Worm (Caenorhabditis elegans) whole organism, mixed stage, embryonic: ENCODE results near the gene VF13D12L.3.

Experiments used
- M03D4.4 ChIP-seq: sonication (generic microtip); optimal IDR thresholded peaks from 2 replicates; lab custom pipeline; 2017; ENCODE audit warnings: mild to moderate bottlenecking, missing genetic modification characterization, missing compliant biosample characterization
- bed-3 ChIP-seq: fragments of 200-800 bp; sonication (Bioruptor generic); optimal IDR thresholded peaks from 3 replicates; lab custom pipeline; 2018; ENCODE audit warnings: mild to moderate bottlenecking, missing genetic modification characterization, moderate library complexity, missing compliant biosample characterization
- ceh-39 ChIP-seq: fragments of 150-350 bp; optimal IDR thresholded peaks from 2 replicates; lab custom pipeline; 2014; ENCODE audit warnings: missing biosample characterization, missing genetic modification characterization
- ceh-43 ChIP-seq: fragments of 200-800 bp; sonication (Bioruptor generic); optimal IDR thresholded peaks from 2 replicates; lab custom pipeline; 2018; ENCODE audit warnings: mild to moderate bottlenecking, missing genetic modification characterization, moderate library complexity, missing compliant biosample characterization
- ceh-83 ChIP-seq: fragments of 200-800 bp; sonication (Bioruptor generic); optimal IDR thresholded peaks from 2 replicates; lab custom pipeline; 2018; ENCODE audit warnings: mild to moderate bottlenecking, missing genetic modification characterization, missing compliant biosample characterization
- ces-1 ChIP-seq: fragments of 150-350 bp; optimal IDR thresholded peaks from 2 replicates; lab custom pipeline; 2014; ENCODE audit warnings: missing biosample characterization, missing genetic modification reagents, missing genetic modification characterization
- cnd-1 ChIP-seq: fragments of 200-800 bp; sonication (Bioruptor generic); optimal IDR thresholded peaks from 2 replicates; lab custom pipeline; 2018; ENCODE audit warnings: mild to moderate bottlenecking, missing genetic modification characterization, missing compliant biosample characterization
- drap-1 ChIP-seq: fragments of 200-800 bp; sonication (Bioruptor generic); optimal IDR thresholded peaks from 3 replicates; lab custom pipeline; 2018; ENCODE audit warnings: mild to moderate bottlenecking, missing genetic modification characterization, missing compliant biosample characterization
- elt-3 ChIP-seq: fragments of 150-350 bp; optimal IDR thresholded peaks from 2 replicates; lab custom pipeline; 2014; ENCODE audit warnings: missing biosample characterization, missing genetic modification characterization
- flh-1 ChIP-seq: fragments of 200-800 bp; sonication (Bioruptor generic); optimal IDR thresholded peaks from 2 replicates; lab custom pipeline; 2018; ENCODE audit warnings: mild to moderate bottlenecking, missing genetic modification characterization, moderate library complexity, missing compliant biosample characterization
- ham-2 ChIP-seq: fragments of 200-800 bp; sonication (Bioruptor generic); optimal IDR thresholded peaks from 2 replicates; lab custom pipeline; 2018; ENCODE audit warnings: mild to moderate bottlenecking, missing genetic modification characterization, missing compliant biosample characterization
- hlh-1 ChIP-seq: fragments of 150-350 bp; optimal IDR thresholded peaks from 2 replicates; lab custom pipeline; 2014; ENCODE audit warnings: missing biosample characterization, missing genetic modification reagents, missing genetic modification characterization
- lin-13 ChIP-seq: fragments of 150-350 bp; optimal IDR thresholded peaks from 2 replicates; lab custom pipeline; 2014; ENCODE audit warnings: missing biosample characterization, missing genetic modification characterization
- lin-32 ChIP-seq: fragments of 200-800 bp; sonication (Bioruptor generic); optimal IDR thresholded peaks from 2 replicates; lab custom pipeline; 2018; ENCODE audit warnings: mild to moderate bottlenecking, missing genetic modification characterization, missing compliant biosample characterization
- lsy-2 ChIP-seq: fragments of 150-350 bp; optimal IDR thresholded peaks from 2 replicates; lab custom pipeline; 2014; ENCODE audit warnings: missing biosample characterization, missing genetic modification characterization
- mab-5 ChIP-seq: fragments of 150-350 bp; optimal IDR thresholded peaks from 2 replicates; lab custom pipeline; 2014; ENCODE audit warnings: missing biosample characterization, missing genetic modification characterization
- mep-1 ChIP-seq: fragments of 150-350 bp; optimal IDR thresholded peaks from 2 replicates; lab custom pipeline; 2017; ENCODE audit warnings: missing biosample characterization, missing genetic modification reagents, missing genetic modification characterization, inconsistent platforms
- mls-2 ChIP-seq: sonication (generic microtip); optimal IDR thresholded peaks from 2 replicates; lab custom pipeline; 2016; ENCODE audit warnings: mild to moderate bottlenecking, missing genetic modification characterization, moderate library complexity, missing compliant biosample characterization
- nhr-12 ChIP-seq: fragments of 150-350 bp; optimal IDR thresholded peaks from 2 replicates; lab custom pipeline; 2014; ENCODE audit warnings: missing biosample characterization, missing genetic modification characterization
- nhr-2 ChIP-seq: fragments of 150-350 bp; optimal IDR thresholded peaks from 2 replicates; lab custom pipeline; 2014; ENCODE audit warnings: missing biosample characterization, missing genetic modification characterization
- nhr-237 ChIP-seq: fragments of 150-350 bp; optimal IDR thresholded peaks from 2 replicates; lab custom pipeline; 2014; ENCODE audit warnings: missing biosample characterization, missing genetic modification characterization
- nhr-28 ChIP-seq: fragments of 150-350 bp; optimal IDR thresholded peaks from 2 replicates; lab custom pipeline; 2014; ENCODE audit warnings: missing biosample characterization, missing genetic modification characterization
- nhr-76 ChIP-seq: sonication (generic microtip); optimal IDR thresholded peaks from 2 replicates; lab custom pipeline; 2017; ENCODE audit warnings: missing biosample characterization, missing genetic modification characterization
- pha-4 ChIP-seq: fragments of 150-350 bp; optimal IDR thresholded peaks from 2 replicates; lab custom pipeline; 2018; ENCODE audit warnings: missing biosample characterization, missing genetic modification reagents, missing genetic modification characterization
- snpc-4 ChIP-seq: fragments of 150-350 bp; optimal IDR thresholded peaks from 2 replicates; lab custom pipeline; 2014; ENCODE audit warnings: missing biosample characterization, missing genetic modification characterization
- sptf-1 ChIP-seq: sonication (generic microtip); optimal IDR thresholded peaks from 2 replicates; lab custom pipeline; 2017; ENCODE audit warnings: mild to moderate bottlenecking, missing genetic modification characterization, moderate library complexity, missing compliant biosample characterization
- tbx-8 ChIP-seq: fragments of 200-800 bp; sonication (Bioruptor generic); optimal IDR thresholded peaks from 2 replicates; lab custom pipeline; 2018; ENCODE audit warnings: mild to moderate bottlenecking, missing genetic modification characterization, moderate library complexity, missing compliant biosample characterization
- unc-120 ChIP-seq: sonication (generic microtip); optimal IDR thresholded peaks from 2 replicates; lab custom pipeline; 2017; ENCODE audit warnings: missing genetic modification characterization, missing compliant biosample characterization; ENCODE audit not compliant: poor library complexity, severe bottlenecking
- unc-39 ChIP-seq: fragments of 150-350 bp; optimal IDR thresholded peaks from 2 replicates; lab custom pipeline; 2014; ENCODE audit warnings: missing biosample characterization, missing genetic modification characterization
- unc-62 ChIP-seq: fragments of 150-350 bp; optimal IDR thresholded peaks from 2 replicates; lab custom pipeline; 2014; ENCODE audit warnings: missing biosample characterization, missing genetic modification reagents, missing genetic modification characterization
- zip-8 ChIP-seq: fragments of 150-350 bp; optimal IDR thresholded peaks from 2 replicates; lab custom pipeline; 2014; ENCODE audit warnings: missing biosample characterization, missing genetic modification characterization
- ztf-11 ChIP-seq: fragments of 150-350 bp; optimal IDR thresholded peaks from 2 replicates; lab custom pipeline; 2014; ENCODE audit warnings: missing biosample characterization, missing genetic modification characterization

The VF13D12L.3 gene

ce11 chrII:11747889-11748288 is 42.1 kb downstream of the VF13D12L.3 start:
- peak; percentile 10 for TF ChIP-seq mep-1
- no peak for TF ChIP-seq lin-32 (GFP tag; lab: Kevin White, UChicago)
- peak; percentile 59 for TF ChIP-seq ces-1 (GFP tag; lab: Kevin White, UChicago)
- peak; percentile 17 for TF ChIP-seq ceh-43 (GFP tag; lab: Kevin White, UChicago)
- TF ChIP-seq hlh-1 (tag; lab: Kevin White, UChicago): no peak
- no peak for TF ChIP-seq cnd-1 (tag; lab: Kevin White, UChicago)
- peak; percentile 93 for TF ChIP-seq lsy-2 (tag; lab: Kevin White, UChicago)

ce11 chrII:11748494-11748893 is 42.7 kb downstream of the VF13D12L.3 start, which contains the start of the genes F44E5.17 and gpb-1:
TSS of gene F44E5.17 (minus strand) at chrII:11748594.
TSS of gene gpb-1 (minus strand) at chrII:11748611.
- TF ChIP-seq cnd-1 (tag; lab: Kevin White, UChicago): no peak

ce11 chrII:11749490-11750172 is 43.8 kb downstream of the VF13D12L.3 start:
- peak; percentile 71 for TF ChIP-seq unc-62 (GFP tag; lab: Kevin White, UChicago)
- peak; percentile 9 for TF ChIP-seq unc-39 (tag; lab: Kevin White, UChicago)
- TF ChIP-seq sptf-1 (tag; lab: Kevin White, UChicago): peak; percentile 58
- peak; percentile 76 for TF ChIP-seq hlh-1 (tag; lab: Kevin White, UChicago)
- peak; percentile 22 for TF ChIP-seq nhr-2 (tag; lab: Kevin White, UChicago)
- no peak for TF ChIP-seq elt-3 (tag; lab: Kevin White, UChicago)
- peak; percentile 83 for TF ChIP-seq M03D4.4 (tag; lab: Kevin White, UChicago)
- peak; percentile 51 for TF ChIP-seq tbx-8 (GFP tag; lab: Kevin White, UChicago)
- peak; percentile 32 for TF ChIP-seq flh-1 (GFP tag; lab: Kevin White, UChicago)
- TF ChIP-seq unc-120 (tag; lab: Kevin White, UChicago): peak; percentile 99
- no peak for TF ChIP-seq ceh-43 (GFP tag; lab: Kevin White, UChicago)
- peak; percentile 74 for TF ChIP-seq ceh-83 (GFP tag; lab: Kevin White, UChicago)
- peak; percentile 36 for TF ChIP-seq lin-32 (GFP tag; lab: Kevin White, UChicago)
- TF ChIP-seq mls-2 (tag; lab: Kevin White, UChicago): peak; percentile 65
- TF ChIP-seq drap-1: peak; percentile 78
- peak; percentile 67 for TF ChIP-seq lsy-2 (tag; lab: Kevin White, UChicago)
- TF ChIP-seq pha-4 (tag; lab: Kevin White, UChicago): peak; percentile 74
- no peak for TF ChIP-seq nhr-76 (tag; lab: Kevin White, UChicago)
- peak; percentile 99 for TF ChIP-seq ham-2 (GFP tag; lab: Kevin White, UChicago)
- no peak for TF ChIP-seq mab-5 (tag; lab: Kevin White, UChicago)
- peak; percentile 54 for TF ChIP-seq lin-13 (tag; lab: Kevin White, UChicago)
- peak; percentile 65 for TF ChIP-seq mep-1
- peak; percentile 42 for TF ChIP-seq ces-1 (GFP tag; lab: Kevin White, UChicago)
- no peak for TF ChIP-seq ztf-11
- TF ChIP-seq zip-8: no peak
- TF ChIP-seq ceh-39: peak; percentile 31
- TF ChIP-seq cnd-1 (tag; lab: Kevin White, UChicago): peak; percentile 29
- no peak for TF ChIP-seq snpc-4 (tag; lab: Kevin White, UChicago)
- no peak for TF ChIP-seq nhr-12 (tag; lab: Kevin White, UChicago)
- TF ChIP-seq nhr-28 (tag; lab: Kevin White, UChicago): no peak
- no peak for TF ChIP-seq bed-3
- peak; percentile 35 for TF ChIP-seq nhr-237 (tag; lab: Kevin White, UChicago)

DNA sequence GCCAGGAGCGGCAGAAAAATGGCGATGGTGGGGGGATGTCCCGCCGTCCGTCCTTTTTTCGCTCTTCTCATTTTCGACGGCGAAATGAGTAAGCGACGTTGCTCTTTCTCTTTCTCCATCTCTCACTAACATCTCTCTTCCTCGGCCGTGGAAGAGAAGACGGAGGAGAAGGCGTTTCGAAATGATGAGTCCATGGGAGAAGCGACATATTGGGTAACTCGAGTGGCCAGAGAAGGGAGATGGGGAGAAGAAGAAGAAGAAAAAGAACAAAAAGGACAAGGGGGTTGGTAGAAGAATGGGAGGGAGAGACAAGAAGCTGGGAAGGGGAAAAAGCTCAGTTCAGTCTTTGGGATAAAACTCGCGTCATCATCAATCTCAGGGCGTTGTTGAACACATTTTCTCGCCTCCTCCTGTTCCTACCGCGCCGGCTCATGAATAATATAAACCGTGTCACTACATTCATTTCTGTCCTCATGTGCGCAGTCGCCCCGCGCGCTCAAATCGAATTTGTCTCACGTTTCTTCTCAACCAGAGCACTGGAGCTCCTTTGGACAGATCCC is 45.9 kb downstream of the VF13D12L.3 start:
- peak; percentile 54 for TF ChIP-seq mls-2 (tag; lab: Kevin White, UChicago)
- peak; percentile 76 for TF ChIP-seq ces-1 (GFP tag; lab: Kevin White, UChicago)
- peak; percentile 22 for TF ChIP-seq mep-1
- peak; percentile 15 for TF ChIP-seq unc-62 (GFP tag; lab: Kevin White, UChicago)
- no peak for TF ChIP-seq lin-13 (tag; lab: Kevin White, UChicago)
